Fruit fly (Drosophila melanogaster) whole organism, embryonic: ENCODE measurements around the gene CG10984.
A peak's percentile ranks its signal among the peaks of the same experiment; 100 is the strongest.

Experiments used
- CG10654 ChIP-seq: fragments of 200-800 bp; sonication (Bioruptor generic); optimal IDR thresholded peaks from 2 replicates; lab custom pipeline; 2016; ENCODE audit warnings: missing biosample characterization, missing genetic modification characterization
- CG10979 ChIP-seq: fragments of 200-800 bp; sonication (Bioruptor generic); optimal IDR thresholded peaks from 2 replicates; lab custom pipeline; 2018; ENCODE audit warnings: missing biosample characterization, mild to moderate bottlenecking, missing genetic modification characterization, moderate library complexity
- CG12391 ChIP-seq: fragments of 200-800 bp; sonication (Bioruptor generic); optimal IDR thresholded peaks from 3 replicates; lab custom pipeline; 2018; ENCODE audit warnings: missing biosample characterization, mild to moderate bottlenecking, missing genetic modification characterization, moderate library complexity
- CG13123 ChIP-seq: fragments of 200-800 bp; sonication (Bioruptor generic); optimal IDR thresholded peaks from 2 replicates; lab custom pipeline; 2016; ENCODE audit warnings: missing biosample characterization, missing genetic modification characterization
- CG14441 ChIP-seq: fragments of 200-800 bp; sonication (Bioruptor generic); IDR thresholded peaks from 2 replicates; pipeline ENCODE4 v1.3.6; 2022; ENCODE audit warnings: missing biosample characterization, missing genetic modification characterization
- CG15269 ChIP-seq: fragments of 200-800 bp; sonication (Bioruptor generic); optimal IDR thresholded peaks from 2 replicates; lab custom pipeline; 2018; ENCODE audit warnings: missing biosample characterization, mild to moderate bottlenecking, missing genetic modification characterization, moderate library complexity
- CG15479 ChIP-seq: fragments of 200-800 bp; sonication (Bioruptor generic); optimal IDR thresholded peaks from 3 replicates; lab custom pipeline; 2019; ENCODE audit warnings: missing biosample characterization, mild to moderate bottlenecking, missing genetic modification characterization, moderate library complexity
- CG17186 ChIP-seq: fragments of 200-800 bp; sonication (Bioruptor generic); optimal IDR thresholded peaks from 3 replicates; lab custom pipeline; 2017; ENCODE audit warnings: missing biosample characterization, missing genetic modification reagents, missing genetic modification characterization
- CG1832 ChIP-seq: fragments of 200-800 bp; sonication (Bioruptor generic); optimal IDR thresholded peaks from 2 replicates; lab custom pipeline; 2017; ENCODE audit warnings: missing biosample characterization, mild to moderate bottlenecking, missing genetic modification characterization, inconsistent platforms
- CG2202 ChIP-seq: fragments of 200-800 bp; sonication (Bioruptor generic); optimal IDR thresholded peaks from 2 replicates; lab custom pipeline; 2018; ENCODE audit warnings: missing biosample characterization, mild to moderate bottlenecking, missing genetic modification characterization
- CG30403 ChIP-seq: fragments of 200-800 bp; sonication (Bioruptor generic); optimal IDR thresholded peaks from 3 replicates; lab custom pipeline; 2016; ENCODE audit warnings: missing biosample characterization, missing genetic modification characterization
- CG32532 ChIP-seq: fragments of 200-800 bp; sonication (Bioruptor generic); IDR thresholded peaks from 2 replicates; pipeline ENCODE4 v1.3.6; 2022; ENCODE audit warnings: missing biosample characterization, missing genetic modification characterization
- CG32772 ChIP-seq: fragments of 200-800 bp; sonication (Bioruptor generic); IDR thresholded peaks from 2 replicates; pipeline ENCODE4 v1.3.6; 2022; ENCODE audit warnings: missing biosample characterization, missing genetic modification characterization
- CG4328 ChIP-seq: fragments of 200-800 bp; sonication (Bioruptor generic); optimal IDR thresholded peaks from 3 replicates; lab custom pipeline; 2017; ENCODE audit warnings: missing biosample characterization, missing genetic modification reagents, missing genetic modification characterization
- CG4360 ChIP-seq: fragments of 200-800 bp; sonication (Bioruptor generic); IDR thresholded peaks from 2 replicates; pipeline ENCODE4 v1.3.6; 2022; ENCODE audit warnings: missing biosample characterization, missing genetic modification characterization
- CG4617 ChIP-seq: fragments of 200-800 bp; sonication (Bioruptor generic); optimal IDR thresholded peaks from 3 replicates; lab custom pipeline; 2016; ENCODE audit warnings: missing biosample characterization, missing genetic modification characterization, borderline replicate concordance
- CG7372 ChIP-seq: fragments of 200-800 bp; sonication (Bioruptor generic); IDR thresholded peaks from 2 replicates; pipeline ENCODE4 v1.3.6; 2022; ENCODE audit warnings: missing biosample characterization, missing genetic modification characterization
- CG8478 ChIP-seq: fragments of >200 bp; optimal IDR thresholded peaks from 2 replicates; lab custom pipeline; 2018
- D19A ChIP-seq: fragments of 200-800 bp; optimal IDR thresholded peaks from 3 replicates; lab custom pipeline; 2019; ENCODE audit warnings: missing biosample characterization, mild to moderate bottlenecking, missing genetic modification characterization, moderate library complexity
- Dip2 ChIP-seq: fragments of 200-800 bp; sonication (Bioruptor generic); IDR thresholded peaks from 2 replicates; pipeline ENCODE4 v1.3.6; 2022; ENCODE audit warnings: missing biosample characterization, missing genetic modification characterization
- Fer2 ChIP-seq: fragments of 200-800 bp; sonication (Bioruptor generic); optimal IDR thresholded peaks from 2 replicates; lab custom pipeline; 2018; ENCODE audit warnings: missing biosample characterization, mild to moderate bottlenecking, missing genetic modification characterization, moderate library complexity
- H2.0 ChIP-seq: fragments of 200-800 bp; sonication (Bioruptor generic); IDR thresholded peaks from 2 replicates; pipeline ENCODE4 v1.3.6; 2022; ENCODE audit warnings: missing biosample characterization, missing genetic modification characterization
- HLH3B ChIP-seq: fragments of 200-800 bp; sonication (Bioruptor generic); IDR thresholded peaks from 2 replicates; pipeline ENCODE4 v1.3.6; 2022; ENCODE audit warnings: missing biosample characterization, missing genetic modification characterization
- Hr39 ChIP-seq: fragments of >200 bp; optimal IDR thresholded peaks from 2 replicates; lab custom pipeline; 2017
- Hr51 ChIP-seq, 2 experiments: fragments of 200-800 bp; sonication (Bioruptor generic); optimal IDR thresholded peaks; 2 replicates in 1 of 2; 3 replicates in 1 of 2; lab custom pipeline; 2016 to 2018; ENCODE audit warnings: missing biosample characterization in 2 of 2, missing genetic modification characterization in 2 of 2, mild to moderate bottlenecking in 1 of 2, moderate library complexity in 1 of 2
- Med ChIP-seq: fragments of 200-800 bp; sonication (Bioruptor generic); peaks from one replicate; lab custom pipeline; 2016; ENCODE audit warnings: missing biosample characterization, missing genetic modification characterization, mild to moderate bottlenecking, inconsistent platforms, moderate library complexity
- Mrtf ChIP-seq: fragments of 200-800 bp; sonication (Bioruptor generic); IDR thresholded peaks from 3 replicates; pipeline ENCODE4 v1.3.6; 2022; ENCODE audit warnings: missing biosample characterization, missing genetic modification characterization
- Oaz ChIP-seq: fragments of 200-800 bp; sonication (Bioruptor generic); IDR thresholded peaks from 2 replicates; pipeline ENCODE4 v1.3.6; 2022; ENCODE audit warnings: missing biosample characterization, missing genetic modification characterization
- Optix ChIP-seq: fragments of 200-800 bp; sonication (Bioruptor generic); IDR thresholded peaks from 3 replicates; pipeline ENCODE4 v1.3.6; 2022; ENCODE audit warnings: missing biosample characterization, missing genetic modification characterization
- Scr ChIP-seq: fragments of 200-800 bp; sonication (Bioruptor generic); IDR thresholded peaks from 2 replicates; pipeline ENCODE4 v1.3.6; 2022; ENCODE audit warnings: missing biosample characterization, missing genetic modification characterization; ENCODE audit not compliant: partially characterized antibody
- Sin3A ChIP-seq: fragments of >200 bp; optimal IDR thresholded peaks from 2 replicates; lab custom pipeline; 2018
- Taf1 ChIP-seq: fragments of 200-800 bp; sonication (Bioruptor generic); IDR thresholded peaks from 2 replicates; pipeline ENCODE4 v1.3.6; 2022; ENCODE audit warnings: missing biosample characterization, missing genetic modification characterization
- ara ChIP-seq: fragments of 200-800 bp; sonication (Bioruptor generic); IDR thresholded peaks from 2 replicates; pipeline ENCODE4 v1.3.6; 2022; ENCODE audit warnings: missing biosample characterization, missing genetic modification characterization
- bowl ChIP-seq: fragments of 200-800 bp; sonication (Bioruptor generic); IDR thresholded peaks from 2 replicates; pipeline ENCODE4 v1.3.6; 2022; ENCODE audit warnings: missing biosample characterization, missing genetic modification characterization
- chinmo ChIP-seq: fragments of 200-800 bp; sonication (Bioruptor generic); IDR thresholded peaks from 4 replicates; pipeline ENCODE4 v1.3.6; 2022; ENCODE audit warnings: missing biosample characterization, missing genetic modification characterization; ENCODE audit not compliant: partially characterized antibody
- eyg ChIP-seq: fragments of 200-800 bp; sonication (Bioruptor generic); optimal IDR thresholded peaks from 3 replicates; lab custom pipeline; 2016; ENCODE audit warnings: missing biosample characterization, missing genetic modification characterization
- gro ChIP-seq: fragments of 200-800 bp; sonication (Bioruptor generic); optimal IDR thresholded peaks from 2 replicates; lab custom pipeline; 2016; ENCODE audit warnings: missing biosample characterization, missing genetic modification characterization
- hkb ChIP-seq, 2 experiments: fragments of 200-800 bp in 1 of 2; fragments of >200 bp in 1 of 2; sonication (Bioruptor generic) in 1 of 2; IDR thresholded peaks in 1 of 2; optimal IDR thresholded peaks in 1 of 2; 2 replicates each; pipeline versions ENCODE4 v1.3.6 to Lab custom; 2017 to 2022; ENCODE audit warnings: missing biosample characterization in 1 of 2, missing genetic modification characterization in 1 of 2
- hth ChIP-seq: fragments of >200 bp; optimal IDR thresholded peaks from 2 replicates; lab custom pipeline; 2017; ENCODE audit warnings: inconsistent platforms
- kay ChIP-seq: fragments of 200-800 bp; sonication (Bioruptor generic); optimal IDR thresholded peaks from 2 replicates; lab custom pipeline; 2016; ENCODE audit warnings: missing biosample characterization, missing genetic modification characterization
- mam ChIP-seq: fragments of 200-800 bp; sonication (Bioruptor generic); optimal IDR thresholded peaks from 3 replicates; lab custom pipeline; 2016; ENCODE audit warnings: missing biosample characterization, missing genetic modification characterization
- nmo ChIP-seq: fragments of 200-800 bp; sonication (Bioruptor generic); optimal IDR thresholded peaks from 2 replicates; lab custom pipeline; 2018; ENCODE audit warnings: missing biosample characterization, mild to moderate bottlenecking, missing genetic modification characterization, moderate library complexity
- oc ChIP-seq: fragments of 200-800 bp; sonication (Bioruptor generic); optimal IDR thresholded peaks from 2 replicates; lab custom pipeline; 2018; ENCODE audit warnings: missing biosample characterization, mild to moderate bottlenecking, missing genetic modification characterization, moderate library complexity
- otp ChIP-seq: fragments of 200-800 bp; sonication (Bioruptor generic); IDR thresholded peaks from 3 replicates; pipeline ENCODE4, ENCODE4 v1.3.6; 2022; ENCODE audit warnings: missing biosample characterization, missing genetic modification characterization
- phol ChIP-seq: fragments of 200-800 bp; sonication (Bioruptor generic); optimal IDR thresholded peaks from 3 replicates; lab custom pipeline; 2018; ENCODE audit warnings: missing biosample characterization, mild to moderate bottlenecking, missing genetic modification characterization, moderate library complexity
- rib ChIP-seq: fragments of 200-800 bp; sonication (Bioruptor generic); IDR thresholded peaks from 2 replicates; pipeline ENCODE4 v1.3.6; 2022; ENCODE audit warnings: missing biosample characterization, missing genetic modification characterization
- sens ChIP-seq: fragments of 200-800 bp; sonication (Bioruptor generic); peaks from one replicate; lab custom pipeline; 2016; ENCODE audit warnings: missing biosample characterization, missing genetic modification characterization
- sob ChIP-seq: fragments of 200-800 bp; sonication (Bioruptor generic); IDR thresholded peaks from 2 replicates; pipeline ENCODE4 v1.3.6; 2022; ENCODE audit warnings: missing biosample characterization, missing genetic modification characterization
- sug ChIP-seq: fragments of 200-800 bp; optimal IDR thresholded peaks from 2 replicates; lab custom pipeline; 2019; ENCODE audit warnings: missing biosample characterization, mild to moderate bottlenecking, missing genetic modification characterization, moderate library complexity
- twi ChIP-seq: fragments of 200-800 bp; optimal IDR thresholded peaks from 2 replicates; lab custom pipeline; 2019; ENCODE audit warnings: missing biosample characterization, mild to moderate bottlenecking, missing genetic modification characterization, moderate library complexity
- zen ChIP-seq: fragments of 200-800 bp; sonication (Bioruptor generic); optimal IDR thresholded peaks from 3 replicates; lab custom pipeline; 2018; ENCODE audit warnings: missing biosample characterization, mild to moderate bottlenecking, missing genetic modification characterization, moderate library complexity
- zfh1 ChIP-seq: fragments of 200-800 bp; sonication (Bioruptor generic); IDR thresholded peaks from 3 replicates; pipeline ENCODE4 v1.3.6; 2022; ENCODE audit warnings: missing biosample characterization, missing genetic modification characterization

The CG10984 gene

DNA sequence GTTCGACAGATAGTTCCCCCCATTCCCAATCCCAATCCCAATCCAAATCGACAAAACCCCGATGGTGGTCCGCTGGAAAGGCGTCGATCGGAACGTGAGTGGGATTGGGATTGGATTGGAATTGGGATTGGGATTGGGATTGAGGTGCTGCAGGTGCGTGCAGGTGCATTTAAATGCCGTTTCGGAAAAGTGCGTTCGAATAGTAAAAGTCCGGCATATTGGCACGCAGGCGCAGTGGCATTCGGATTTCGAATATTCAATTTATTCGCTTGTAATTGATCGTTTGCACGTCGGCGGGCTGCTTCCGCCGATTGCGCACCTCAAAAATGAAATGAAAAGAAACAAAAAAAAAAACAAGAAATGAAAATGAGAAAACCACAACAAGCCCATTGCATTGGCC, 44.5 kb upstream of the CG10984 start (continued):
- TF ChIP-seq CG10654 (no peak), zfh1 (GFP tag; lab: Robert Waterston, UW) (no peak), bowl (no peak), twi (tag; lab: Kevin White, UChicago) (no peak), CG17186 (no peak), sob (GFP tag; lab: Robert Waterston, UW) (0 out of 2 replicates have a peak, but pooled peaks have one; percentile 23), Sin3A (no peak), eyg (GFP tag; lab: Kevin White, UChicago) (no peak), chinmo (GFP tag; lab: Robert Waterston, UW) (no peak), CG15269 (tag; lab: Kevin White, UChicago) (no peak), CG2202 (tag; lab: Kevin White, UChicago) (no peak), gro (GFP tag; lab: Kevin White, UChicago) (no peak), Hr39 (lab: Kevin White, UChicago) (no peak), Med (GFP tag; lab: Kevin White, UChicago) (no peak), Oaz (GFP tag; lab: Robert Waterston, UW) (no peak), CG4328 (GFP tag; lab: Kevin White, UChicago) (no peak)

- TF ChIP-seq Fer2 (tag; lab: Kevin White, UChicago) = no peak
- TF ChIP-seq Taf1 (GFP tag; lab: Robert Waterston, UW) = no peak
- TF ChIP-seq CG30403 (GFP tag; lab: Kevin White, UChicago) = no peak
- TF ChIP-seq nmo (GFP tag; lab: Kevin White, UChicago) = peak; percentile 43
- TF ChIP-seq kay (GFP tag; lab: Kevin White, UChicago) = no peak
- no peak for TF ChIP-seq Sin3A
- no peak for TF ChIP-seq CG32532 (GFP tag; lab: Robert Waterston, UW)
- TF ChIP-seq H2.0 = no peak
- TF ChIP-seq CG14441 (GFP tag; lab: Robert Waterston, UW) = no peak
- TF ChIP-seq CG12391 (tag; lab: Kevin White, UChicago) = no peak
- TF ChIP-seq sug (tag; lab: Kevin White, UChicago) = no peak
- TF ChIP-seq rib (GFP tag; lab: Robert Waterston, UW) = no peak
- TF ChIP-seq ara (GFP tag; lab: Robert Waterston, UW) = peak; percentile 37; the same call in 1 of the 2 replicates
- TF ChIP-seq mam (GFP tag; lab: Kevin White, UChicago) = no peak
- TF ChIP-seq Optix (GFP tag; lab: Robert Waterston, UW) = no peak
- no peak for TF ChIP-seq hth (lab: Kevin White, UChicago)
- TF ChIP-seq hkb (optimal IDR thresholded peaks at IDR 0.05; lab: Kevin White, UChicago) = no peak
- TF ChIP-seq hkb (GFP tag; IDR thresholded peaks at IDR 0.05; lab: Robert Waterston, UW) = no peak
- no peak for TF ChIP-seq CG10979 (tag; lab: Kevin White, UChicago)
- TF ChIP-seq Med (GFP tag; lab: Kevin White, UChicago) = peak; percentile 19
- TF ChIP-seq otp = no peak
- no peak for TF ChIP-seq zen
- TF ChIP-seq CG1832 (GFP tag; lab: Kevin White, UChicago) = no peak
- no peak for TF ChIP-seq HLH3B
- TF ChIP-seq Hr51 (GFP tag; optimal IDR thresholded peaks at IDR 0.05; lab: Kevin White, UChicago) = no peak
- no peak for TF ChIP-seq CG4360
- TF ChIP-seq CG13123 (GFP tag; lab: Kevin White, UChicago) = no peak
- no peak for TF ChIP-seq Dip2 (GFP tag; lab: Robert Waterston, UW)
- TF ChIP-seq CG32772 (GFP tag; lab: Robert Waterston, UW) = no peak
- TF ChIP-seq D19A (tag; lab: Kevin White, UChicago) = no peak
- TF ChIP-seq sens (GFP tag; lab: Kevin White, UChicago) = peak; percentile 49
- TF ChIP-seq oc (tag; lab: Kevin White, UChicago) = no peak
- peak; percentile 20 for TF ChIP-seq phol (tag; lab: Kevin White, UChicago)
- no peak for TF ChIP-seq CG8478 (lab: Kevin White, UChicago)
- no peak for TF ChIP-seq CG15479 (GFP tag; lab: Kevin White, UChicago)
- no peak for TF ChIP-seq Scr (GFP tag; lab: Robert Waterston, UW)
- no peak for TF ChIP-seq Mrtf (GFP tag; lab: Robert Waterston, UW)
- TF ChIP-seq CG7372 (GFP tag; lab: Robert Waterston, UW) = no peak
- TF ChIP-seq eyg (GFP tag; lab: Kevin White, UChicago) = no peak
- TF ChIP-seq CG4617 (GFP tag; lab: Kevin White, UChicago) = no peak
Observed at dm6 chr3L:12706456-12706855, 43.5 kb upstream of the CG10984 start.
